Worm (Caenorhabditis elegans) whole organism, midembryonic: ENCODE measurements around the gene sra-13.

ENCODE experiments used
- T22C8.4 ChIP-seq: fragments of 200-800 bp; sonication (Bioruptor generic); IDR thresholded peaks from 2 replicates; pipeline ENCODE4 v1.3.6; 2022; ENCODE audit warnings: missing genetic modification characterization, missing compliant biosample characterization
- cog-1 ChIP-seq: sonication (generic microtip); optimal IDR thresholded peaks from 2 replicates; lab custom pipeline; 2016; ENCODE audit warnings: missing genetic modification characterization, missing compliant biosample characterization
- flt-1 ChIP-seq: fragments of 200-800 bp; sonication (Bioruptor generic); IDR thresholded peaks from 2 replicates; pipeline ENCODE4 v1.3.6; 2022; ENCODE audit warnings: missing genetic modification characterization, missing compliant biosample characterization
- klf-2 ChIP-seq: fragments of 200-800 bp; sonication (Bioruptor generic); conservative IDR thresholded peaks from 2 replicates; pipeline ENCODE4 v1.3.6; 2022; ENCODE audit warnings: missing genetic modification reagents, missing genetic modification characterization, missing compliant biosample characterization
- med-1 ChIP-seq: sonication (generic microtip); optimal IDR thresholded peaks from 2 replicates; lab custom pipeline; 2017; ENCODE audit warnings: missing genetic modification characterization, mild to moderate bottlenecking, missing compliant biosample characterization, antibody characterized with exemption, missing genetic modification reagents; ENCODE audit not compliant: insufficient read depth
- ref-1 ChIP-seq: fragments of 200-800 bp; sonication (Bioruptor generic); conservative IDR thresholded peaks from 2 replicates; pipeline ENCODE4 v1.3.6; 2022; ENCODE audit warnings: missing genetic modification reagents, missing genetic modification characterization, missing compliant biosample characterization
- tab-1 ChIP-seq: fragments of 200-800 bp; sonication (Bioruptor generic); IDR thresholded peaks from 2 replicates; pipeline ENCODE4 v1.3.6; 2022; ENCODE audit warnings: missing genetic modification characterization, missing compliant biosample characterization
- ztf-23 ChIP-seq: fragments of 200-800 bp; sonication (Bioruptor generic); IDR thresholded peaks from 2 replicates; pipeline ENCODE4 v1.3.6; 2022; ENCODE audit warnings: missing genetic modification reagents, missing genetic modification characterization, missing compliant biosample characterization
- ztf-29 ChIP-seq: fragments of 200-800 bp; sonication (Bioruptor generic); IDR thresholded peaks from 2 replicates; pipeline ENCODE4 v1.3.6; 2022; ENCODE audit warnings: missing genetic modification reagents, missing genetic modification characterization, missing compliant biosample characterization

The sra-13 gene

ce11 chrII:8384344-8384743 is 23.1 kb upstream of the sra-13 start:
- no peak for TF ChIP-seq med-1 (GFP tag; lab: Kevin White, UChicago)
- TF ChIP-seq ztf-29 (GFP tag; lab: Robert Waterston, UW), result no peak
- no peak for TF ChIP-seq ztf-23
- no peak for TF ChIP-seq flt-1
- TF ChIP-seq tab-1, result no peak
- no peak for TF ChIP-seq T22C8.4
- no peak for TF ChIP-seq ref-1

DNA sequence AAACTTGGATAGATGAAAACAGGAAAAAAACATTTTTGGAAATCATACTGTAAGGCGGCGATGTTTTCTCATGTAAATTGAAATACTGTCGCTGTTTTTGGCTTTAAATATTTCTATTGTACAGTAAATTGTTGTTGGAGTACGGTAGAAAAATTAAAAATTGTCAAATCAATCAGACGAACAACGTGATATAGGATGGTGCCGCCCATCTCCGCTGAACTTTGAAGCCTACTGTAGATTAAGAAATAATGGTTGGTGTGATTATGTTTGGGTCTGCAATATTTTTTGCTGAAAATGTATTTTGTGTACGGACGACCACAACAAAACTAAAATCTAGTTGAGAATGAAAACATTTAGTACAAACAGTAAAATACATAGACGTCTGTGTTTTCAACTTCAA is 21.9 kb upstream of the sra-13 start:
- TF ChIP-seq cog-1, result no peak
- TF ChIP-seq flt-1, result no peak
- no peak for TF ChIP-seq ztf-23
- TF ChIP-seq ref-1, result no peak
- no peak for TF ChIP-seq med-1 (GFP tag; lab: Kevin White, UChicago)
- TF ChIP-seq T22C8.4, result no peak
- TF ChIP-seq tab-1, result no peak
- no peak for TF ChIP-seq klf-2
- TF ChIP-seq ztf-29 (GFP tag; lab: Robert Waterston, UW), result no peak

- TF ChIP-seq T22C8.4 (no peak), tab-1 (no peak), klf-2 (no peak), med-1 (GFP tag; lab: Kevin White, UChicago) (no peak), flt-1 (no peak), ref-1 (no peak), cog-1 (no peak), ztf-23 (no peak), ztf-29 (GFP tag; lab: Robert Waterston, UW) (no peak)
These were observed 20.6 kb upstream of the sra-13 start for ce11 chrII:8386897-8387296.

- no peak for TF ChIP-seq flt-1
These were observed 19.4 kb upstream of the sra-13 start, which contains the start of gene drd-1 for ce11 chrII:8388001-8388513. Gene drd-1 (plus strand): TSS chrII:8388051.

DNA sequence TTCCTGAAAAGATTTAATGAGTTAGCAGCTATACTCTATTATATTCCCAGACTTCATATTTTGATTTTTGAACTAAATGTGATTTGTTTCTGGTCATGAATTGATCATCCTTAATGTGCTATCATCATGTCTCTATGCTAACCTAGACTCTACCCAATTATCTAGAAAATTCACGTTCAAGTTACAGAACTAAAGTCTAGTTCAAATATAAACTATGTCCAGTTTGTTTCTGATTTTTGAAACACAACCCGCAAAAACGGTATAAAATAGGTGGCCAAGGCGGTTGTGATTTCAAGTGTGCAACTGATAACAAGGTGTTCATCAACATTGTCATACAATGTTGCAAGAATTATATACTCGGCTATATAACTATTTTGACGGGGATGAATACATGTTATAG is 16.7 kb upstream of the sra-13 start, which contains the start of gene F49E12.10:
TSS of gene F49E12.10 (plus strand) at position 301 of the 400 bp plus-strand sequence.
- no peak for TF ChIP-seq ztf-29 (GFP tag; lab: Robert Waterston, UW)
- TF ChIP-seq med-1 (GFP tag; lab: Kevin White, UChicago), result no peak
- no peak for TF ChIP-seq cog-1
- no peak for TF ChIP-seq flt-1
- TF ChIP-seq T22C8.4, result no peak
- no peak for TF ChIP-seq ref-1
- no peak for TF ChIP-seq ztf-23
- no peak for TF ChIP-seq tab-1
- no peak for TF ChIP-seq klf-2

DNA sequence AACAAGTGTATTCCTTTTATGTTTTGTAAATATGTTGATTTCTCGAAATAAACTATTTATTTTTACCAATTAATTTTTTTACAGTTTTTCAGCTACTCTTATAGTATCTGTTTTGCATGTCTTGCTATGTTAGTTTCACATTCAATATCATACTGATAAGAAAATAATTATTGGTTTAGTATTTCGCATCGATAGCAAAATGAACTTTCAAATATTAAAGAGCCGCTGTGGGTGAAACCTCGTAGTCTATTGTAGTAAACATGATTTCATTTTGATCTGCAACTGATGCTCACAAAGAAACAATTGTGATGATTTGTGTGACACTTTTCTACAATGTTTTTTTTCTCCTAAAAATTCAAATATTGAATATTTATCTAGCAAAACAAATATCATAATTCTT is 15.3 kb upstream of the sra-13 start:
- TF ChIP-seq ztf-23 (no peak), flt-1 (no peak), tab-1 (no peak), klf-2 (no peak), ref-1 (no peak), med-1 (GFP tag; lab: Kevin White, UChicago) (no peak), cog-1 (no peak), ztf-29 (GFP tag; lab: Robert Waterston, UW) (no peak), T22C8.4 (no peak)

DNA sequence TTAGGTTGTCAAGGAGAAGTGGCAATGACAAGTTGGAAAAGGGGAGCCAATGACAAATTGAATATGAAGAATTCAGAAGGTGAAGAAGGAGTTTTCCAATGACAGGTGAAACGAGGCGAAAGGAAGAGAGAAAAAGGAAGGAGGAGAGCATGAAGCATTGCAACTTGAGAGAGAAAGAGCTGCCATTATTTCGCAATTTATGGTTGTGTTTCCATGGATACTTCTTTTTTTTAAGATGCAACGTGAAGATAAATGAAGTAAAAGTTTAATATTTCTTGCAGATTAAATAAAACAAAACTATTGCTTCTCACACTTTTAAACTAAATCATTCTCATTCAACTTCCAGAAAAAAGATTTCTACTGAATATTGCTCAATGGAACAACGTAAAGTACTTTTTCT is 13.3 kb upstream of the sra-13 start, which contains the start of gene F49E12.8:
TSS of gene F49E12.8 (minus strand) at position 101 of the 400 bp plus-strand sequence.
- TF ChIP-seq T22C8.4, result no peak
- TF ChIP-seq ztf-23, result no peak
- no peak for TF ChIP-seq klf-2
- TF ChIP-seq ztf-29 (GFP tag; lab: Robert Waterston, UW), result no peak
- TF ChIP-seq ref-1, result no peak
- TF ChIP-seq cog-1, result no peak
- TF ChIP-seq med-1 (GFP tag; lab: Kevin White, UChicago), result no peak
- no peak for TF ChIP-seq tab-1
- no peak for TF ChIP-seq flt-1

DNA sequence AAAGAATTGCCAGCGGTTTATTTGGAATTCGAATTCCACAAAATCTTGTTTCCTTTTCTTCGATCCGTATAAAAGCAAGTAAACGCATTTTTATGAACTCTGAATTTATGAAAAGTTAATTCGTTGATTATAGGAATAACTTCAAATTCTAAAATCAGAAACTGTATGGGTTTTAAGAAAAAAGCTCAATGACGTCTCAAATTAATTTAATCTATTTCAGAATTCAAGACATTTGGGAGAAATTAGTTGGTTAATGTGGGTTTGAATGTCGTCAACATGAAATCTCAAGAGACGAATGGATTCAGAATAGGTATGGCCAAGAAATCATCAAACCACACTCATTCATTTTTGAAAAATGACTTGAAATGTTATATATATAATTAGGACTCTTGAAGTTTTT is 11.4 kb upstream of the sra-13 start, which contains the start of gene F49E12.7:
TSS of gene F49E12.7 (minus strand) at position 101 of the 400 bp plus-strand sequence.
- no peak for TF ChIP-seq med-1 (GFP tag; lab: Kevin White, UChicago)
- no peak for TF ChIP-seq ztf-29 (GFP tag; lab: Robert Waterston, UW)
- TF ChIP-seq flt-1, result no peak
- no peak for TF ChIP-seq klf-2
- no peak for TF ChIP-seq ref-1
- TF ChIP-seq tab-1, result no peak
- TF ChIP-seq ztf-23, result no peak
- TF ChIP-seq T22C8.4, result no peak
- no peak for TF ChIP-seq cog-1

- no peak for TF ChIP-seq flt-1
- TF ChIP-seq T22C8.4, result no peak
- no peak for TF ChIP-seq ref-1
- TF ChIP-seq cog-1, result no peak
- no peak for TF ChIP-seq klf-2
- no peak for TF ChIP-seq tab-1
- no peak for TF ChIP-seq ztf-29 (GFP tag; lab: Robert Waterston, UW)
- no peak for TF ChIP-seq ztf-23
These were observed 8.4 kb upstream of the sra-13 start, which contains the start of gene dod-23 for ce11 chrII:8399064-8399463. Gene dod-23 (minus strand): TSS chrII:8399164.

ce11 chrII:8399997-8400396 is 7.5 kb upstream of the sra-13 start:
- no peak for TF ChIP-seq flt-1

DNA sequence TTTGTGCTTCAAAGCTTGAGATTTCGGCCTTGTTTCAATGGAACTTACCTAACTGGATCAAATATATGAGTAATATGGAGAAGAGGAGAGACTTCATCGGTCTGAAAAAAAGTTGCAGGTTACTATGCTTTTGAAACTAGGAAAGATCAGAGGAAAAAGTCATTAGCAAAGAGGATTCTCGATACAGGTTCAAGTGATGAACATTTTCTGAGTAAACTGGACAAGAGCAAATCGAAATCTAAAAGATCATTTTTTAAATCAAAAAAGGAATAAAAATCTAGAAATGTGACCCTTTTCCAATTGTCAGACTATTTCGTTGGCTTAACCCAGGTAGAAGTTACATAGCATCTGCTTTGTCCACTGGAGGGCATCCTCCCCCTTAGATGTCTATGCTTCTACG is 2.7 kb upstream of the sra-13 start, which contains the start of gene skpo-1:
TSS of gene skpo-1 (minus strand) at position 101 of the 400 bp plus-strand sequence.
- TF ChIP-seq ref-1, result no peak
- TF ChIP-seq ztf-23, result no peak
- TF ChIP-seq T22C8.4, result no peak
- TF ChIP-seq med-1 (GFP tag; lab: Kevin White, UChicago), result no peak
- no peak for TF ChIP-seq flt-1
- no peak for TF ChIP-seq ztf-29 (GFP tag; lab: Robert Waterston, UW)
- no peak for TF ChIP-seq cog-1
- no peak for TF ChIP-seq klf-2
- no peak for TF ChIP-seq tab-1

ce11 chrII:8405303-8405702 is 2.2 kb upstream of the sra-13 start, which contains the start of gene ubc-24:
Gene ubc-24 (plus strand): TSS chrII:8405603.
- no peak for TF ChIP-seq ztf-29 (GFP tag; lab: Robert Waterston, UW)
- no peak for TF ChIP-seq ref-1
- TF ChIP-seq flt-1, result no peak
- no peak for TF ChIP-seq klf-2
- no peak for TF ChIP-seq med-1 (GFP tag; lab: Kevin White, UChicago)
- no peak for TF ChIP-seq T22C8.4
- TF ChIP-seq cog-1, result no peak
- no peak for TF ChIP-seq ztf-23
- no peak for TF ChIP-seq tab-1
